In the genomic region with DNA sequence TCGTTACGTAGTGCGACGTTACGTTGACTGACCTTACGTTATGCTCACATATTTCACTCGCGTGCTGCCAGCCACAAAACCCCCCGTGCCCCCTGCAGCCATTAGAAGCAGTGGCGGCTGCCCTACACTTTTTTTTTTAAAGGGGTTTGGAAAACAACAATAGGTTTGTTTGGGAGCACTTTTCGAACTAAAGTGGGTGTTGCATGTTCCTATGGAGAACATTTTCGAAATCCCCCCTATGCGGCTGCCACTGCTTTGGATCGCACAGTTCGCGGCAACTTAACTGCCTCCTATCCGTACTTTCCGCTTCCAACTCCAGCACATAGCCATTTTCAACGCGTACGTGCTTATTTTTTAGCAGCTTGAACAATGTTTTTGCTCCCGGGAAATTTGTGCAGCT, we compare ENCODE assay signal across 1 fruit fly cellular context.
TF ChIP-seq lines count a peak whose summit lies in the region.

No protein-coding gene starts in this region.

TF ChIP-seq in whole organism, embryonic, 481 proteins besides CTCF, POLR2A, EP300 and RAD21 (continued from another document):
- peak; percentile 23 for TF ChIP-seq Sox102F (GFP tag; optimal IDR thresholded peaks at IDR 0.05; lab: Kevin White, UChicago)
- TF ChIP-seq CG9932 (GFP tag; IDR thresholded peaks at IDR 0.05; lab: Robert Waterston, UW): peak; percentile 59
- TF ChIP-seq dmrt99B (tag; optimal IDR thresholded peaks at IDR 0.05; lab: Kevin White, UChicago): peak; percentile 38
- no peak for TF ChIP-seq CG8924 (tag; optimal IDR thresholded peaks at IDR 0.05; lab: Kevin White, UChicago)
- TF ChIP-seq Lhr (GFP tag; optimal IDR thresholded peaks at IDR 0.05; lab: Kevin White, UChicago): no peak
- TF ChIP-seq ro (GFP tag; IDR thresholded peaks at IDR 0.05; lab: Robert Waterston, UW): peak; percentile 58
- peak; percentile 45; the same call in 1 of the 2 replicates for TF ChIP-seq CG14014 (GFP tag; IDR thresholded peaks at IDR 0.05; lab: Robert Waterston, UW)
- TF ChIP-seq CG2202 (tag; optimal IDR thresholded peaks at IDR 0.05; lab: Kevin White, UChicago): no peak
- peak; percentile 5 for TF ChIP-seq CG10209 (GFP tag; optimal IDR thresholded peaks at IDR 0.05; lab: Kevin White, UChicago)
- TF ChIP-seq ATbp (GFP tag; optimal IDR thresholded peaks at IDR 0.05; lab: Kevin White, UChicago): no peak
- TF ChIP-seq CG8944 (GFP tag; optimal IDR thresholded peaks at IDR 0.05; lab: Kevin White, UChicago): peak; percentile 1
- TF ChIP-seq Camta (GFP tag; optimal IDR thresholded peaks at IDR 0.05; lab: Kevin White, UChicago): no peak
- peak; percentile 5 for TF ChIP-seq CoRest (tag; optimal IDR thresholded peaks at IDR 0.05; lab: Kevin White, UChicago)
- no peak for TF ChIP-seq btn (GFP tag; optimal IDR thresholded peaks at IDR 0.05; lab: Kevin White, UChicago)
- TF ChIP-seq jumu (GFP tag; optimal IDR thresholded peaks at IDR 0.05; lab: Kevin White, UChicago): peak; percentile 4
- no peak for TF ChIP-seq bcd (GFP tag; optimal IDR thresholded peaks at IDR 0.05; lab: Kevin White, UChicago)
- peak; percentile 60; the same call in 1 of the 3 replicates for TF ChIP-seq ci (GFP tag; IDR thresholded peaks at IDR 0.05; lab: Robert Waterston, UW)
- 0 out of 2 replicates have a peak, but pooled peaks have one; percentile 40 for TF ChIP-seq ranshi (GFP tag; IDR thresholded peaks at IDR 0.05; lab: Robert Waterston, UW)
- TF ChIP-seq Awh (GFP tag; IDR thresholded peaks at IDR 0.05; lab: Robert Waterston, UW): no peak
- TF ChIP-seq CG18262 (tag; optimal IDR thresholded peaks at IDR 0.05; lab: Kevin White, UChicago): no peak
- no peak for TF ChIP-seq HHEX (GFP tag; optimal IDR thresholded peaks at IDR 0.05; lab: Kevin White, UChicago)
- no peak for TF ChIP-seq CG10959 (GFP tag; IDR thresholded peaks at IDR 0.05; lab: Robert Waterston, UW)
- TF ChIP-seq CG11504 (tag; optimal IDR thresholded peaks at IDR 0.05; lab: Kevin White, UChicago): peak; percentile 25
- no peak for TF ChIP-seq CG8359 (GFP tag; optimal IDR thresholded peaks at IDR 0.05; lab: Kevin White, UChicago; ENCODE audit: borderline replicate concordance)
- no peak for TF ChIP-seq wdn (GFP tag; IDR thresholded peaks at IDR 0.05; lab: Robert Waterston, UW)
- TF ChIP-seq Med (GFP tag; lab: Kevin White, UChicago): peak; percentile 82
- 0 out of 2 replicates have a peak, but pooled peaks have one; percentile 10 for TF ChIP-seq CG31224 (GFP tag; IDR thresholded peaks at IDR 0.05; lab: Robert Waterston, UW)
- no peak for TF ChIP-seq maf-S (GFP tag; optimal IDR thresholded peaks at IDR 0.05; lab: Kevin White, UChicago)
- TF ChIP-seq dpn (GFP tag; optimal IDR thresholded peaks at IDR 0.05; lab: Kevin White, UChicago): peak in 1 of 2 experiments; percentile 31
- TF ChIP-seq Taf1 (GFP tag; IDR thresholded peaks at IDR 0.05; lab: Robert Waterston, UW): 0 out of 2 replicates have a peak, but pooled peaks have one; percentile 13
- peak; percentile 30 for TF ChIP-seq Hsf (GFP tag; optimal IDR thresholded peaks at IDR 0.05; lab: Kevin White, UChicago)
- TF ChIP-seq Sry-β (GFP tag; optimal IDR thresholded peaks at IDR 0.05; lab: Kevin White, UChicago): no peak
- no peak for TF ChIP-seq CG5180 (GFP tag; optimal IDR thresholded peaks at IDR 0.05; lab: Kevin White, UChicago)
- TF ChIP-seq Nf-YA (GFP tag; IDR thresholded peaks at IDR 0.05; lab: Robert Waterston, UW): no peak
- TF ChIP-seq NFAT (GFP tag; IDR thresholded peaks at IDR 0.05; lab: Robert Waterston, UW): peak; percentile 28; the same call in 1 of the 2 replicates
- peak; percentile 10 for TF ChIP-seq CG7556 (GFP tag; optimal IDR thresholded peaks at IDR 0.05; lab: Kevin White, UChicago)
- peak; percentile 26 for TF ChIP-seq Xbp1 (GFP tag; optimal IDR thresholded peaks at IDR 0.05; lab: Kevin White, UChicago)
- no peak for TF ChIP-seq CG13287 (GFP tag; IDR thresholded peaks at IDR 0.05; lab: Robert Waterston, UW; ENCODE audit: partially characterized antibody)
- no peak for TF ChIP-seq CG2199 (GFP tag; IDR thresholded peaks at IDR 0.05; lab: Robert Waterston, UW)
- TF ChIP-seq mam (GFP tag; optimal IDR thresholded peaks at IDR 0.05; lab: Kevin White, UChicago): peak; percentile 13
- no peak for TF ChIP-seq nerfin-1 (tag; optimal IDR thresholded peaks at IDR 0.05; lab: Kevin White, UChicago)
- peak; percentile 30; the same call in 1 of the 2 replicates for TF ChIP-seq ttk (GFP tag; IDR thresholded peaks at IDR 0.05; lab: Robert Waterston, UW)
- no peak for TF ChIP-seq Dip2 (GFP tag; IDR thresholded peaks at IDR 0.05; lab: Robert Waterston, UW)
- TF ChIP-seq cato (GFP tag; optimal IDR thresholded peaks at IDR 0.05; lab: Kevin White, UChicago; ENCODE audit: borderline replicate concordance): no peak
- peak; percentile 24 for TF ChIP-seq CG7839 (tag; optimal IDR thresholded peaks at IDR 0.05; lab: Kevin White, UChicago)
- TF ChIP-seq CG32772 (GFP tag; IDR thresholded peaks at IDR 0.05; lab: Robert Waterston, UW): peak; percentile 54; the same call in 1 of the 2 replicates
- TF ChIP-seq Abd-B (GFP tag; optimal IDR thresholded peaks at IDR 0.05; lab: Kevin White, UChicago): peak; percentile 15
- TF ChIP-seq Aef1 (GFP tag; IDR thresholded peaks at IDR 0.05; lab: Robert Waterston, UW): 0 out of 3 replicates have a peak, but pooled peaks have one; percentile 15
- TF ChIP-seq crol (GFP tag; IDR thresholded peaks at IDR 0.05; lab: Robert Waterston, UW): peak; percentile 21; the same call in 1 of the 2 replicates
- TF ChIP-seq Oaz (GFP tag; IDR thresholded peaks at IDR 0.05; lab: Robert Waterston, UW): 0 out of 2 replicates have a peak, but pooled peaks have one; percentile 16
- peak; percentile 7 for TF ChIP-seq CG13424 (tag; optimal IDR thresholded peaks at IDR 0.05; lab: Kevin White, UChicago)
- no peak for TF ChIP-seq CG2875 (GFP tag; optimal IDR thresholded peaks at IDR 0.05; lab: Kevin White, UChicago)
- peak; percentile 17; the same call in 1 of the 2 replicates for TF ChIP-seq esg (GFP tag; conservative IDR thresholded peaks at IDR 0.05; lab: Robert Waterston, UW)
- TF ChIP-seq vvl (GFP tag; IDR thresholded peaks at IDR 0.05; lab: Robert Waterston, UW): peak; percentile 51
- TF ChIP-seq CG2120 (GFP tag; optimal IDR thresholded peaks at IDR 0.05; lab: Kevin White, UChicago): peak; percentile 53
- TF ChIP-seq Ets65A (GFP tag; lab: Kevin White, UChicago): peak; percentile 88
- no peak for TF ChIP-seq dmrt11E (tag; optimal IDR thresholded peaks at IDR 0.05; lab: Kevin White, UChicago)
- peak; percentile 49 for TF ChIP-seq Ptx1 (GFP tag; IDR thresholded peaks at IDR 0.05; lab: Robert Waterston, UW)
- TF ChIP-seq CG11696 (GFP tag; IDR thresholded peaks at IDR 0.05; lab: Robert Waterston, UW): no peak
- TF ChIP-seq CHES-1-like (GFP tag; optimal IDR thresholded peaks at IDR 0.05; lab: Kevin White, UChicago): peak; percentile 3
- TF ChIP-seq Drgx (GFP tag; IDR thresholded peaks at IDR 0.05; lab: Robert Waterston, UW): 0 out of 2 replicates have a peak, but pooled peaks have one; percentile 33
- peak; percentile 44; the same call in 1 of the 2 replicates for TF ChIP-seq Atf6 (GFP tag; IDR thresholded peaks at IDR 0.05; lab: Robert Waterston, UW)
- peak; percentile 49; the same call in 1 of the 2 replicates for TF ChIP-seq sisA (GFP tag; IDR thresholded peaks at IDR 0.05; lab: Robert Waterston, UW)
- peak; percentile 67; the same call in 2 of the 3 replicates for TF ChIP-seq row (GFP tag; IDR thresholded peaks at IDR 0.05; lab: Robert Waterston, UW)
